Fruit fly (Drosophila melanogaster) whole organism, embryonic: ENCODE measurements around the gene CG15336.
A peak's percentile ranks its signal among the peaks of the same experiment; 100 is the strongest.

Experiments
- CG10431 ChIP-seq: fragments of 200-800 bp; sonication (Bioruptor generic); optimal IDR thresholded peaks from 3 replicates; lab custom pipeline; 2018; ENCODE audit warnings: missing biosample characterization, mild to moderate bottlenecking, missing genetic modification characterization
- CG10654 ChIP-seq: fragments of 200-800 bp; sonication (Bioruptor generic); optimal IDR thresholded peaks from 2 replicates; lab custom pipeline; 2016; ENCODE audit warnings: missing biosample characterization, missing genetic modification characterization
- CG11456 ChIP-seq: fragments of 200-800 bp; sonication (Bioruptor generic); IDR thresholded peaks from 3 replicates; pipeline ENCODE4 v1.3.6; 2022; ENCODE audit warnings: missing biosample characterization, missing genetic modification characterization
- CG11560 ChIP-seq: fragments of 200-800 bp; sonication (Bioruptor generic); IDR thresholded peaks from 3 replicates; pipeline ENCODE4 v1.3.6; 2022; ENCODE audit warnings: missing biosample characterization, missing genetic modification characterization
- CG13296 ChIP-seq: fragments of 200-800 bp; sonication (Bioruptor generic); optimal IDR thresholded peaks from 3 replicates; lab custom pipeline; 2018; ENCODE audit warnings: missing biosample characterization, mild to moderate bottlenecking, missing genetic modification characterization
- CG15601 ChIP-seq: fragments of 200-800 bp; sonication (Bioruptor generic); optimal IDR thresholded peaks from 3 replicates; lab custom pipeline; 2019; ENCODE audit warnings: missing biosample characterization, mild to moderate bottlenecking, missing genetic modification characterization, moderate library complexity
- CG1647 ChIP-seq: fragments of 200-800 bp; sonication (Bioruptor generic); optimal IDR thresholded peaks from 3 replicates; lab custom pipeline; 2016; ENCODE audit warnings: missing biosample characterization, missing genetic modification characterization
- CG18262 ChIP-seq: fragments of 200-800 bp; optimal IDR thresholded peaks from 3 replicates; lab custom pipeline; 2019; ENCODE audit warnings: missing biosample characterization, mild to moderate bottlenecking, missing genetic modification characterization, moderate library complexity
- CG2120 ChIP-seq: fragments of 200-800 bp; sonication (Bioruptor generic); optimal IDR thresholded peaks from 3 replicates; lab custom pipeline; 2016; ENCODE audit warnings: missing biosample characterization, missing genetic modification characterization
- CG2678 ChIP-seq: fragments of 200-800 bp; sonication (Bioruptor generic); optimal IDR thresholded peaks from 3 replicates; lab custom pipeline; 2019; ENCODE audit warnings: missing biosample characterization, mild to moderate bottlenecking, missing genetic modification characterization, moderate library complexity
- CG31224 ChIP-seq: fragments of 200-800 bp; sonication (Bioruptor generic); IDR thresholded peaks from 2 replicates; pipeline ENCODE4 v1.3.6; 2022; ENCODE audit warnings: missing biosample characterization, missing genetic modification characterization
- CG34422 ChIP-seq: fragments of 200-800 bp; sonication (Bioruptor generic); IDR thresholded peaks from 3 replicates; pipeline ENCODE4 v1.3.6; 2022; ENCODE audit warnings: missing biosample characterization, missing genetic modification characterization
- CG4820 ChIP-seq: fragments of 200-800 bp; sonication (Bioruptor generic); optimal IDR thresholded peaks from 3 replicates; lab custom pipeline; 2016; ENCODE audit warnings: missing biosample characterization, missing genetic modification characterization
- CG7556 ChIP-seq: fragments of 200-800 bp; sonication (Bioruptor generic); optimal IDR thresholded peaks from 2 replicates; lab custom pipeline; 2017; ENCODE audit warnings: missing biosample characterization, mild to moderate bottlenecking, missing genetic modification characterization
- CG7786 ChIP-seq: fragments of 200-800 bp; sonication (Bioruptor generic); optimal IDR thresholded peaks from 2 replicates; lab custom pipeline; 2016; ENCODE audit warnings: missing biosample characterization, missing genetic modification characterization
- CG8388 ChIP-seq: fragments of 200-800 bp; sonication (Bioruptor generic); optimal IDR thresholded peaks from 2 replicates; lab custom pipeline; 2019; ENCODE audit warnings: missing biosample characterization, mild to moderate bottlenecking, missing genetic modification characterization, moderate library complexity
- Chrac-16 ChIP-seq: fragments of 200-800 bp; sonication (Bioruptor generic); optimal IDR thresholded peaks from 3 replicates; lab custom pipeline; 2016; ENCODE audit warnings: missing biosample characterization, missing genetic modification characterization
- Doc3 ChIP-seq: fragments of 200-800 bp; sonication (Bioruptor generic); IDR thresholded peaks from 3 replicates; pipeline ENCODE4 v1.3.6; 2022; ENCODE audit warnings: missing biosample characterization, missing genetic modification characterization; ENCODE audit not compliant: partially characterized antibody
- Drgx ChIP-seq: fragments of 200-800 bp; sonication (Bioruptor generic); IDR thresholded peaks from 2 replicates; pipeline ENCODE4 v1.3.6; 2022; ENCODE audit warnings: missing biosample characterization, missing genetic modification characterization
- Fer1 ChIP-seq: fragments of 200-800 bp; sonication (Bioruptor generic); optimal IDR thresholded peaks from 2 replicates; lab custom pipeline; 2017; ENCODE audit warnings: missing biosample characterization, mild to moderate bottlenecking, missing genetic modification characterization
- Fer3 ChIP-seq: fragments of 200-800 bp; sonication (Bioruptor generic); optimal IDR thresholded peaks from 2 replicates; lab custom pipeline; 2018; ENCODE audit warnings: missing biosample characterization, mild to moderate bottlenecking, missing genetic modification characterization, moderate library complexity
- HmgD ChIP-seq: fragments of 200-800 bp; sonication (Bioruptor generic); optimal IDR thresholded peaks from 3 replicates; lab custom pipeline; 2016; ENCODE audit warnings: missing biosample characterization, missing genetic modification characterization
- Hr51 ChIP-seq, 2 experiments: fragments of 200-800 bp; sonication (Bioruptor generic); optimal IDR thresholded peaks; 2 replicates in 1 of 2; 3 replicates in 1 of 2; lab custom pipeline; 2016 to 2018; ENCODE audit warnings: missing biosample characterization in 2 of 2, missing genetic modification characterization in 2 of 2, mild to moderate bottlenecking in 1 of 2, moderate library complexity in 1 of 2
- Hr78 ChIP-seq, 2 experiments: fragments of 200-800 bp in 1 of 2; fragments of >200 bp in 1 of 2; sonication (Bioruptor generic) in 1 of 2; optimal IDR thresholded peaks; 2 replicates each; lab custom pipeline; 2017 to 2019; ENCODE audit warnings: missing biosample characterization in 2 of 2, missing genetic modification characterization in 2 of 2, mild to moderate bottlenecking in 1 of 2, moderate library complexity in 1 of 2
- Ssrp ChIP-seq: fragments of 200-800 bp; sonication (Bioruptor generic); optimal IDR thresholded peaks from 2 replicates; lab custom pipeline; 2018; ENCODE audit warnings: missing biosample characterization, mild to moderate bottlenecking, missing genetic modification characterization, moderate library complexity
- Trl ChIP-seq, 3 experiments: fragments of >200 bp in 2 of 3; fragments of 200-800 bp in 1 of 3; sonication (Bioruptor generic) in 1 of 3; optimal IDR thresholded peaks; 2 replicates in 1 of 3; 3 replicates in 2 of 3; lab custom pipeline; 2016 to 2017; ENCODE audit warnings: missing biosample characterization in 1 of 3, missing genetic modification characterization in 1 of 3
- Vsx1 ChIP-seq: fragments of 200-800 bp; sonication (Bioruptor generic); optimal IDR thresholded peaks from 2 replicates; lab custom pipeline; 2017; ENCODE audit warnings: missing biosample characterization, mild to moderate bottlenecking, missing genetic modification characterization, missing genetic modification reagents
- Xbp1 ChIP-seq: fragments of 200-800 bp; sonication (Bioruptor generic); optimal IDR thresholded peaks from 3 replicates; lab custom pipeline; 2016; ENCODE audit warnings: missing biosample characterization, mild to moderate bottlenecking, missing genetic modification characterization
- btn ChIP-seq: fragments of 200-800 bp; sonication (Bioruptor generic); optimal IDR thresholded peaks from 2 replicates; lab custom pipeline; 2016; ENCODE audit warnings: missing biosample characterization, missing genetic modification characterization
- chn ChIP-seq: fragments of 200-800 bp; sonication (Bioruptor generic); optimal IDR thresholded peaks from 2 replicates; lab custom pipeline; 2016; ENCODE audit warnings: missing biosample characterization, missing genetic modification characterization
- da ChIP-seq: fragments of 200-800 bp; sonication (Bioruptor generic); optimal IDR thresholded peaks from 2 replicates; lab custom pipeline; 2016; ENCODE audit warnings: missing biosample characterization, missing genetic modification characterization
- dpn ChIP-seq, 2 experiments: fragments of 200-800 bp; sonication (Bioruptor generic); optimal IDR thresholded peaks; 3 replicates each; lab custom pipeline; 2016; ENCODE audit warnings: missing biosample characterization in 2 of 2, missing genetic modification characterization in 2 of 2
- exex ChIP-seq: fragments of 200-800 bp; sonication (Bioruptor generic); optimal IDR thresholded peaks from 4 replicates; lab custom pipeline; 2018; ENCODE audit warnings: missing biosample characterization, mild to moderate bottlenecking, missing genetic modification characterization, moderate library complexity
- gsb ChIP-seq: fragments of 200-800 bp; sonication (Bioruptor generic); IDR thresholded peaks from 2 replicates; pipeline ENCODE4 v1.3.6; 2022; ENCODE audit warnings: missing biosample characterization, missing genetic modification characterization
- gt ChIP-seq: fragments of 200-800 bp; sonication (Bioruptor generic); IDR thresholded peaks from 2 replicates; pipeline ENCODE4 v1.3.6; 2022; ENCODE audit warnings: missing biosample characterization, missing genetic modification characterization
- h ChIP-seq: fragments of >200 bp; optimal IDR thresholded peaks from 2 replicates; lab custom pipeline; 2017
- her ChIP-seq: fragments of 200-800 bp; sonication (Bioruptor generic); optimal IDR thresholded peaks from 2 replicates; lab custom pipeline; 2016; ENCODE audit warnings: missing biosample characterization, missing genetic modification characterization
- hkb ChIP-seq, 2 experiments: fragments of 200-800 bp in 1 of 2; fragments of >200 bp in 1 of 2; sonication (Bioruptor generic) in 1 of 2; IDR thresholded peaks in 1 of 2; optimal IDR thresholded peaks in 1 of 2; 2 replicates each; pipeline versions ENCODE4 v1.3.6 to Lab custom; 2017 to 2022; ENCODE audit warnings: missing biosample characterization in 1 of 2, missing genetic modification characterization in 1 of 2
- kay ChIP-seq: fragments of 200-800 bp; sonication (Bioruptor generic); optimal IDR thresholded peaks from 2 replicates; lab custom pipeline; 2016; ENCODE audit warnings: missing biosample characterization, missing genetic modification characterization
- nmo ChIP-seq: fragments of 200-800 bp; sonication (Bioruptor generic); optimal IDR thresholded peaks from 2 replicates; lab custom pipeline; 2018; ENCODE audit warnings: missing biosample characterization, mild to moderate bottlenecking, missing genetic modification characterization, moderate library complexity
- oc ChIP-seq: fragments of 200-800 bp; sonication (Bioruptor generic); optimal IDR thresholded peaks from 2 replicates; lab custom pipeline; 2018; ENCODE audit warnings: missing biosample characterization, mild to moderate bottlenecking, missing genetic modification characterization, moderate library complexity
- otp ChIP-seq: fragments of 200-800 bp; sonication (Bioruptor generic); IDR thresholded peaks from 3 replicates; pipeline ENCODE4, ENCODE4 v1.3.6; 2022; ENCODE audit warnings: missing biosample characterization, missing genetic modification characterization
- peb ChIP-seq: fragments of 200-800 bp; sonication (Bioruptor generic); IDR thresholded peaks from 2 replicates; pipeline ENCODE4 v1.3.6; 2022; ENCODE audit warnings: missing biosample characterization, missing genetic modification characterization
- prd ChIP-seq, 3 experiments: fragments of >200 bp in 2 of 3; fragments of 200-800 bp in 1 of 3; sonication (Bioruptor generic) in 1 of 3; optimal IDR thresholded peaks in 2 of 3; IDR thresholded peaks in 1 of 3; 2 replicates in 2 of 3; 3 replicates in 1 of 3; pipeline versions ENCODE4 v1.3.6 to Lab custom; 2017 to 2022; ENCODE audit warnings: missing biosample characterization in 1 of 3, missing genetic modification characterization in 1 of 3
- rib ChIP-seq: fragments of 200-800 bp; sonication (Bioruptor generic); IDR thresholded peaks from 2 replicates; pipeline ENCODE4 v1.3.6; 2022; ENCODE audit warnings: missing biosample characterization, missing genetic modification characterization
- ro ChIP-seq: fragments of 200-800 bp; sonication (Bioruptor generic); IDR thresholded peaks from 2 replicates; pipeline ENCODE4 v1.3.6; 2022; ENCODE audit warnings: missing biosample characterization, missing genetic modification characterization
- schlank ChIP-seq: fragments of 200-800 bp; sonication (Bioruptor generic); optimal IDR thresholded peaks from 2 replicates; lab custom pipeline; 2018; ENCODE audit warnings: missing biosample characterization, mild to moderate bottlenecking, missing genetic modification characterization
- stwl ChIP-seq: fragments of 200-800 bp; sonication (Bioruptor generic); optimal IDR thresholded peaks from 3 replicates; lab custom pipeline; 2018; ENCODE audit warnings: missing biosample characterization, mild to moderate bottlenecking, missing genetic modification characterization, moderate library complexity
- wek ChIP-seq: fragments of 200-800 bp; sonication (Bioruptor generic); optimal IDR thresholded peaks from 3 replicates; lab custom pipeline; 2018; ENCODE audit warnings: missing biosample characterization, mild to moderate bottlenecking, missing genetic modification characterization, moderate library complexity

The CG15336 gene

dm6 chrX:8178165-8178955, 30.6 kb downstream of the CG15336 start, which contains the start of gene sdt (continued):
- no peak for TF ChIP-seq CG31224
- TF ChIP-seq her (GFP tag; lab: Kevin White, UChicago): no peak
- no peak for TF ChIP-seq Vsx1
- no peak for TF ChIP-seq CG10654
- no peak for TF ChIP-seq CG11456 (GFP tag; lab: Robert Waterston, UW)
- TF ChIP-seq hkb (optimal IDR thresholded peaks at IDR 0.05; lab: Kevin White, UChicago): no peak
- no peak for TF ChIP-seq hkb (GFP tag; IDR thresholded peaks at IDR 0.05; lab: Robert Waterston, UW)
- no peak for TF ChIP-seq CG13296 (GFP tag; lab: Kevin White, UChicago)
- TF ChIP-seq otp (GFP tag; lab: Robert Waterston, UW): no peak
- no peak for TF ChIP-seq Hr78 (GFP tag; optimal IDR thresholded peaks at IDR 0.05; lab: Kevin White, UChicago)
- TF ChIP-seq wek: no peak
- peak; percentile 57 for TF ChIP-seq CG7556
- no peak for TF ChIP-seq ro (GFP tag; lab: Robert Waterston, UW)
- no peak for TF ChIP-seq rib (GFP tag; lab: Robert Waterston, UW)
- no peak for TF ChIP-seq peb (GFP tag; lab: Robert Waterston, UW)
- no peak for TF ChIP-seq CG4820
- TF ChIP-seq chn (GFP tag; lab: Kevin White, UChicago): no peak
- peak; percentile 10 for TF ChIP-seq CG18262 (tag; lab: Kevin White, UChicago)
- TF ChIP-seq schlank (tag; lab: Kevin White, UChicago): no peak
- TF ChIP-seq Drgx: no peak
- TF ChIP-seq HmgD: no peak
- no peak for TF ChIP-seq CG10431
- peak in 1 of 2 experiments; percentile 4 for TF ChIP-seq dpn (GFP tag; optimal IDR thresholded peaks at IDR 0.05; lab: Kevin White, UChicago)
- peak in 1 of 2 experiments; percentile 7 for TF ChIP-seq Hr51 (GFP tag; optimal IDR thresholded peaks at IDR 0.05; lab: Kevin White, UChicago)
- peak; percentile 26 for TF ChIP-seq Ssrp (tag; lab: Kevin White, UChicago)
- no peak for TF ChIP-seq oc (tag; lab: Kevin White, UChicago)
- TF ChIP-seq da: no peak
- TF ChIP-seq Fer1 (GFP tag; lab: Kevin White, UChicago): no peak
- TF ChIP-seq gt (GFP tag; lab: Robert Waterston, UW): no peak
- no peak for TF ChIP-seq exex (tag; lab: Kevin White, UChicago)
- no peak for TF ChIP-seq Doc3
- no peak for TF ChIP-seq Trl (optimal IDR thresholded peaks at IDR 0.05; lab: Kevin White, UChicago)
- no peak for TF ChIP-seq Trl (GFP tag; optimal IDR thresholded peaks at IDR 0.05; lab: Kevin White, UChicago)
- TF ChIP-seq CG1647 (GFP tag; lab: Kevin White, UChicago): no peak
- TF ChIP-seq CG8388 (GFP tag; lab: Kevin White, UChicago): no peak
- no peak for TF ChIP-seq btn
- no peak for TF ChIP-seq CG34422 (GFP tag; lab: Robert Waterston, UW)
- TF ChIP-seq h (lab: Kevin White, UChicago): no peak
- no peak for TF ChIP-seq prd (optimal IDR thresholded peaks at IDR 0.05; lab: Kevin White, UChicago)
- TF ChIP-seq prd (GFP tag; IDR thresholded peaks at IDR 0.05; lab: Robert Waterston, UW): no peak
- TF ChIP-seq Fer3 (tag; lab: Kevin White, UChicago): no peak
- no peak for TF ChIP-seq gsb (GFP tag; lab: Robert Waterston, UW)
- TF ChIP-seq CG15601 (tag; lab: Kevin White, UChicago): no peak
- TF ChIP-seq kay (GFP tag; lab: Kevin White, UChicago): no peak
- peak; percentile 75 for TF ChIP-seq nmo (GFP tag; lab: Kevin White, UChicago)
- peak; percentile 8 for TF ChIP-seq CG2120 (GFP tag; lab: Kevin White, UChicago)
- no peak for TF ChIP-seq CG7786
- TF ChIP-seq CG11560 (tag; lab: Robert Waterston, UW): no peak
- no peak for TF ChIP-seq stwl (tag; lab: Kevin White, UChicago)
- TF ChIP-seq Xbp1: no peak
- TF ChIP-seq Chrac-16 (GFP tag; lab: Kevin White, UChicago): no peak
- TF ChIP-seq CG2678 (tag; lab: Kevin White, UChicago): no peak
